Worm (Caenorhabditis elegans) whole organism, early embryonic: Measurements from ENCODE around the gene sec-6.
"Not testable (repeated sequence)": the region's sequence is repeated elsewhere in the genome, so short reads cannot be mapped to it uniquely, and the experiment has no call there.

Experiments used
- B0310.2 ChIP-seq: sonication (generic microtip); optimal IDR thresholded peaks from 2 replicates; lab custom pipeline; 2016; ENCODE audit warnings: mild to moderate bottlenecking, missing genetic modification characterization, missing compliant biosample characterization
- aly-1 ChIP-seq: sonication (generic microtip); optimal IDR thresholded peaks from 2 replicates; lab custom pipeline; 2016; ENCODE audit warnings: missing genetic modification characterization, missing compliant biosample characterization
- ama-1 ChIP-seq: fragments of 150-350 bp; optimal IDR thresholded peaks from 2 replicates; lab custom pipeline; 2014
- hmbx-1 ChIP-seq: sonication (generic microtip); optimal IDR thresholded peaks from 2 replicates; lab custom pipeline; 2016; ENCODE audit warnings: mild to moderate bottlenecking, missing genetic modification characterization, missing compliant biosample characterization
- hmg-4 ChIP-seq: fragments of 200-800 bp; sonication (Bioruptor generic); optimal IDR thresholded peaks from 2 replicates; lab custom pipeline; 2018; ENCODE audit warnings: mild to moderate bottlenecking, missing genetic modification characterization, missing compliant biosample characterization

DNA sequence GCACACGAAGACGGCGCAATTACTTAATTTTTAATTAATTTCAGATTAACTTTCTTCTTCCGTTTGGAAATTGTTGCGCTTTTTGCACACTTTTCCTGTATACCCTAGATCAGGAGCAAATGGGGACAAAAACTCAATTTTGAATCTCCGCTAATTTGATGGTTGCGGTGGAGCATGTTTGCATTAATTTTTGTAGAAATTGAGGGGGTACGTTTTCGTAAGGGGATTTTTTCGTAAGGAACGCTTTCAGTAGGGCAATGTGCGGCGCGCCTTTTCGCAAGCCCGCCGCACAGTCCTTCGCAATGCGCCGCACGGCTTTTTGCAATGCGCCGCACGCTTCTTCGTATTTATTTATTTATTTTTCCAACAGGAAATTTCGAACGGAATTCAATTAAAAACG, 13.0 kb upstream of the sec-6 start:
- TF ChIP-seq ama-1 (lab: Kevin White, UChicago); B0310.2 (tag; lab: Kevin White, UChicago); hmg-4 (GFP tag; lab: Kevin White, UChicago); hmbx-1 (tag; lab: Kevin White, UChicago); aly-1 (tag; lab: Kevin White, UChicago): not testable (repeated sequence)
